Fruit fly (Drosophila melanogaster) whole organism, embryonic: ENCODE measurements around the gene Syx1A.

Experiments used
- Bgb ChIP-seq: fragments of 200-800 bp; sonication (Bioruptor generic); IDR thresholded peaks from 2 replicates; pipeline ENCODE4 v1.3.6; 2022; ENCODE audit warnings: missing biosample characterization, missing genetic modification characterization; ENCODE audit not compliant: partially characterized antibody
- CG11398 ChIP-seq: fragments of 200-800 bp; sonication (Bioruptor generic); optimal IDR thresholded peaks from 2 replicates; lab custom pipeline; 2016; ENCODE audit warnings: missing biosample characterization, missing genetic modification characterization
- CG11560 ChIP-seq: fragments of 200-800 bp; sonication (Bioruptor generic); IDR thresholded peaks from 3 replicates; pipeline ENCODE4 v1.3.6; 2022; ENCODE audit warnings: missing biosample characterization, missing genetic modification characterization
- CG12104 ChIP-seq: fragments of 200-800 bp; sonication (Bioruptor generic); optimal IDR thresholded peaks from 3 replicates; lab custom pipeline; 2016; ENCODE audit warnings: missing biosample characterization, missing genetic modification characterization
- CG12236 ChIP-seq: fragments of 200-800 bp; sonication (Bioruptor generic); optimal IDR thresholded peaks from 2 replicates; lab custom pipeline; 2016; ENCODE audit warnings: missing biosample characterization, missing genetic modification characterization
- CG1603 ChIP-seq: fragments of 200-800 bp; sonication (Bioruptor generic); optimal IDR thresholded peaks from 2 replicates; lab custom pipeline; 2019; ENCODE audit warnings: missing biosample characterization, mild to moderate bottlenecking, missing genetic modification characterization, moderate library complexity
- CG18011 ChIP-seq: fragments of 200-800 bp; sonication (Bioruptor generic); optimal IDR thresholded peaks from 2 replicates; lab custom pipeline; 2017; ENCODE audit warnings: missing biosample characterization, missing genetic modification characterization, mild to moderate bottlenecking, moderate library complexity, missing genotype
- CG34376 ChIP-seq: fragments of 200-800 bp; sonication (Bioruptor generic); optimal IDR thresholded peaks from 2 replicates; lab custom pipeline; 2018; ENCODE audit warnings: missing biosample characterization, mild to moderate bottlenecking, missing genetic modification characterization
- CG7839 ChIP-seq: fragments of 200-800 bp; sonication (Bioruptor generic); optimal IDR thresholded peaks from 3 replicates; lab custom pipeline; 2018; ENCODE audit warnings: missing biosample characterization, mild to moderate bottlenecking, missing genetic modification characterization, moderate library complexity
- CG8765 ChIP-seq: fragments of 200-800 bp; sonication (Bioruptor generic); IDR thresholded peaks from 2 replicates; pipeline ENCODE4 v1.3.6; 2022; ENCODE audit warnings: missing biosample characterization, missing genetic modification characterization
- CoRest ChIP-seq: fragments of 200-800 bp; sonication (Bioruptor generic); optimal IDR thresholded peaks from 3 replicates; lab custom pipeline; 2018; ENCODE audit warnings: missing biosample characterization, mild to moderate bottlenecking, missing genetic modification characterization, moderate library complexity
- ERR ChIP-seq: fragments of 200-800 bp; sonication (Bioruptor generic); optimal IDR thresholded peaks from 2 replicates; lab custom pipeline; 2016; ENCODE audit warnings: missing biosample characterization, missing genetic modification characterization
- Fer1 ChIP-seq: fragments of 200-800 bp; sonication (Bioruptor generic); optimal IDR thresholded peaks from 2 replicates; lab custom pipeline; 2017; ENCODE audit warnings: missing biosample characterization, mild to moderate bottlenecking, missing genetic modification characterization
- HLHmδ ChIP-seq: fragments of 200-800 bp; sonication (Bioruptor generic); optimal IDR thresholded peaks from 2 replicates; lab custom pipeline; 2018; ENCODE audit warnings: missing biosample characterization, mild to moderate bottlenecking, missing genetic modification characterization, moderate library complexity
- Hand ChIP-seq: fragments of 200-800 bp; sonication (Bioruptor generic); optimal IDR thresholded peaks from 2 replicates; lab custom pipeline; 2017; ENCODE audit warnings: mild to moderate bottlenecking, missing biosample characterization, missing genetic modification reagents, missing genetic modification characterization
- Hey ChIP-seq: fragments of 200-800 bp; sonication (Bioruptor generic); optimal IDR thresholded peaks from 3 replicates; lab custom pipeline; 2018; ENCODE audit warnings: missing biosample characterization, mild to moderate bottlenecking, missing genetic modification characterization
- HmgD ChIP-seq: fragments of 200-800 bp; sonication (Bioruptor generic); optimal IDR thresholded peaks from 3 replicates; lab custom pipeline; 2016; ENCODE audit warnings: missing biosample characterization, missing genetic modification characterization
- Hmr ChIP-seq: fragments of 200-800 bp; sonication (Bioruptor generic); optimal IDR thresholded peaks from 3 replicates; lab custom pipeline; 2017; ENCODE audit warnings: mild to moderate bottlenecking, missing biosample characterization, missing genetic modification reagents, missing genetic modification characterization
- MTF-1 ChIP-seq: fragments of 200-800 bp; sonication (Bioruptor generic); optimal IDR thresholded peaks from 2 replicates; lab custom pipeline; 2018; ENCODE audit warnings: missing biosample characterization, mild to moderate bottlenecking, missing genetic modification characterization, borderline replicate concordance
- Mad ChIP-seq: fragments of 200-800 bp; sonication (Bioruptor generic); optimal IDR thresholded peaks from 2 replicates; lab custom pipeline; 2016; ENCODE audit warnings: missing biosample characterization, missing genetic modification characterization
- Max ChIP-seq: fragments of 200-800 bp; sonication (Bioruptor generic); optimal IDR thresholded peaks from 2 replicates; lab custom pipeline; 2016; ENCODE audit warnings: missing biosample characterization, mild to moderate bottlenecking, missing genetic modification characterization
- NC2α ChIP-seq: fragments of 200-800 bp; sonication (Bioruptor generic); optimal IDR thresholded peaks from 2 replicates; lab custom pipeline; 2016; ENCODE audit warnings: missing biosample characterization, missing genetic modification characterization
- Optix ChIP-seq: fragments of 200-800 bp; sonication (Bioruptor generic); IDR thresholded peaks from 3 replicates; pipeline ENCODE4 v1.3.6; 2022; ENCODE audit warnings: missing biosample characterization, missing genetic modification characterization
- abd-A ChIP-seq: fragments of 200-800 bp; sonication (Bioruptor generic); optimal IDR thresholded peaks from 3 replicates; lab custom pipeline; 2019; ENCODE audit warnings: missing biosample characterization, mild to moderate bottlenecking, missing genetic modification characterization, moderate library complexity
- ato ChIP-seq: fragments of 200-800 bp; sonication (Bioruptor generic); IDR thresholded peaks from 2 replicates; pipeline ENCODE4 v1.3.6; 2022; ENCODE audit warnings: missing biosample characterization, missing genetic modification characterization; ENCODE audit not compliant: partially characterized antibody
- bcd ChIP-seq: fragments of 200-800 bp; sonication (Bioruptor generic); optimal IDR thresholded peaks from 2 replicates; lab custom pipeline; 2017; ENCODE audit warnings: missing biosample characterization, mild to moderate bottlenecking, missing genetic modification characterization
- cad ChIP-seq: fragments of >200 bp; optimal IDR thresholded peaks from 2 replicates; lab custom pipeline; 2017; ENCODE audit warnings: missing biosample characterization, missing genetic modification characterization
- danr ChIP-seq: fragments of 200-800 bp; sonication (Bioruptor generic); IDR thresholded peaks from 2 replicates; pipeline ENCODE4 v1.3.6; 2022; ENCODE audit warnings: missing biosample characterization, missing genetic modification characterization
- dm ChIP-seq: fragments of 200-800 bp; sonication (Bioruptor generic); optimal IDR thresholded peaks from 3 replicates; lab custom pipeline; 2016; ENCODE audit warnings: missing biosample characterization, missing genetic modification characterization
- dysf ChIP-seq: fragments of 200-800 bp; sonication (Bioruptor generic); IDR thresholded peaks from 3 replicates; pipeline ENCODE4 v1.3.6; 2022; ENCODE audit warnings: missing biosample characterization, missing genetic modification characterization
- ewg ChIP-seq: fragments of 200-800 bp; sonication (Bioruptor generic); optimal IDR thresholded peaks from 3 replicates; lab custom pipeline; 2017; ENCODE audit warnings: mild to moderate bottlenecking, missing biosample characterization, missing genetic modification reagents, missing genetic modification characterization
- fd102C ChIP-seq: fragments of 200-800 bp; sonication (Bioruptor generic); optimal IDR thresholded peaks from 2 replicates; lab custom pipeline; 2018; ENCODE audit warnings: missing biosample characterization, mild to moderate bottlenecking, missing genetic modification characterization, moderate library complexity
- fd96Cb ChIP-seq: fragments of 200-800 bp; sonication (Bioruptor generic); optimal IDR thresholded peaks from 2 replicates; lab custom pipeline; 2018; ENCODE audit warnings: missing biosample characterization, mild to moderate bottlenecking, missing genetic modification characterization, moderate library complexity
- fru ChIP-seq: fragments of >200 bp; optimal IDR thresholded peaks from 2 replicates; lab custom pipeline; 2017
- grau ChIP-seq: fragments of 200-800 bp; optimal IDR thresholded peaks from 3 replicates; lab custom pipeline; 2019; ENCODE audit warnings: missing biosample characterization, mild to moderate bottlenecking, missing genetic modification characterization, moderate library complexity
- grn ChIP-seq: fragments of 200-800 bp; sonication (Bioruptor generic); optimal IDR thresholded peaks from 3 replicates; lab custom pipeline; 2017; ENCODE audit warnings: missing biosample characterization, missing genetic modification characterization
- hkb ChIP-seq, 2 experiments: fragments of 200-800 bp in 1 of 2; fragments of >200 bp in 1 of 2; sonication (Bioruptor generic) in 1 of 2; IDR thresholded peaks in 1 of 2; optimal IDR thresholded peaks in 1 of 2; 2 replicates each; pipeline versions ENCODE4 v1.3.6 to Lab custom; 2017 to 2022; ENCODE audit warnings: missing biosample characterization in 1 of 2, missing genetic modification characterization in 1 of 2
- jigr1 ChIP-seq: fragments of 200-800 bp; sonication (Bioruptor generic); IDR thresholded peaks from 3 replicates; pipeline ENCODE4 v1.3.6; 2022; ENCODE audit warnings: missing biosample characterization, missing genetic modification characterization
- jing ChIP-seq: fragments of 200-800 bp; sonication (Bioruptor generic); optimal IDR thresholded peaks from 2 replicates; lab custom pipeline; 2018; ENCODE audit warnings: missing biosample characterization, mild to moderate bottlenecking, missing genetic modification characterization
- lab ChIP-seq: fragments of 200-800 bp; sonication (Bioruptor generic); optimal IDR thresholded peaks from 3 replicates; lab custom pipeline; 2017; ENCODE audit warnings: missing biosample characterization, missing genetic modification characterization, mild to moderate bottlenecking, moderate library complexity, missing genetic modification reagents
- lmd ChIP-seq: fragments of 200-800 bp; sonication (Bioruptor generic); IDR thresholded peaks from 2 replicates; pipeline ENCODE4 v1.3.6; 2022; ENCODE audit warnings: missing biosample characterization, missing genetic modification characterization
- mld ChIP-seq: fragments of 200-800 bp; sonication (Bioruptor generic); IDR thresholded peaks from 3 replicates; pipeline ENCODE4 v1.3.6; 2022; ENCODE audit warnings: missing biosample characterization, missing genetic modification characterization; ENCODE audit not compliant: partially characterized antibody
- pan ChIP-seq, 4 experiments: fragments of >200 bp in 3 of 4; fragments of 200-800 bp in 1 of 4; sonication (Bioruptor generic) in 1 of 4; optimal IDR thresholded peaks in 3 of 4; IDR thresholded peaks in 1 of 4; 2 replicates each; pipeline versions ENCODE4 v1.3.6 to Lab custom; 2017 to 2022; ENCODE audit warnings: missing biosample characterization in 2 of 4, missing genetic modification characterization in 2 of 4, mixed read lengths in 1 of 4
- peb ChIP-seq: fragments of 200-800 bp; sonication (Bioruptor generic); IDR thresholded peaks from 2 replicates; pipeline ENCODE4 v1.3.6; 2022; ENCODE audit warnings: missing biosample characterization, missing genetic modification characterization
- pum ChIP-seq: fragments of 200-800 bp; sonication (Bioruptor generic); optimal IDR thresholded peaks from 2 replicates; lab custom pipeline; 2016; ENCODE audit warnings: missing biosample characterization, missing genetic modification characterization
- pzg ChIP-seq: fragments of 200-800 bp; sonication (Bioruptor generic); optimal IDR thresholded peaks from 3 replicates; lab custom pipeline; 2018; ENCODE audit warnings: missing biosample characterization, mild to moderate bottlenecking, missing genetic modification characterization, moderate library complexity
- schlank ChIP-seq: fragments of 200-800 bp; sonication (Bioruptor generic); optimal IDR thresholded peaks from 2 replicates; lab custom pipeline; 2018; ENCODE audit warnings: missing biosample characterization, mild to moderate bottlenecking, missing genetic modification characterization
- sim ChIP-seq: fragments of 200-800 bp; sonication (Bioruptor generic); IDR thresholded peaks from 2 replicates; pipeline ENCODE4 v1.3.6; 2022; ENCODE audit warnings: missing biosample characterization, missing genetic modification characterization
- tna ChIP-seq: fragments of 200-800 bp; sonication (Bioruptor generic); IDR thresholded peaks from 2 replicates; pipeline ENCODE4 v1.3.6; 2022; ENCODE audit warnings: missing biosample characterization, missing genetic modification characterization; ENCODE audit not compliant: partially characterized antibody
- vfl ChIP-seq: fragments of 200-800 bp; sonication (Bioruptor generic); optimal IDR thresholded peaks from 2 replicates; lab custom pipeline; 2016; ENCODE audit warnings: missing biosample characterization, missing genetic modification characterization
- zfh1 ChIP-seq: fragments of 200-800 bp; sonication (Bioruptor generic); IDR thresholded peaks from 3 replicates; pipeline ENCODE4 v1.3.6; 2022; ENCODE audit warnings: missing biosample characterization, missing genetic modification characterization

The Syx1A gene

dm6 chr3R:24093430-24093829 is 12.1 kb downstream of the Syx1A start (continued):
- TF ChIP-seq jing (no peak), Max (GFP tag; lab: Kevin White, UChicago) (no peak), HLHmδ (GFP tag; lab: Kevin White, UChicago) (no peak), fd96Cb (tag; lab: Kevin White, UChicago) (no peak), grn (no peak), CG11398 (GFP tag; lab: Kevin White, UChicago) (no peak), Optix (GFP tag; lab: Robert Waterston, UW) (no peak), Mad (GFP tag; lab: Kevin White, UChicago) (no peak), sim (GFP tag; lab: Robert Waterston, UW) (no peak), Fer1 (peak; percentile 26), danr (no peak), ato (GFP tag; lab: Robert Waterston, UW) (no peak), zfh1 (GFP tag; lab: Robert Waterston, UW) (no peak), CoRest (tag; lab: Kevin White, UChicago) (peak; percentile 49), CG7839 (tag; lab: Kevin White, UChicago) (peak; percentile 43), bcd (GFP tag; lab: Kevin White, UChicago) (no peak), jigr1 (no peak), dysf (peak; percentile 45; the same call in 1 of the 3 replicates), cad (GFP tag; lab: Kevin White, UChicago) (no peak), fru (lab: Kevin White, UChicago) (no peak), ERR (no peak), CG11560 (tag; lab: Robert Waterston, UW) (no peak), Hand (GFP tag; lab: Kevin White, UChicago) (peak; percentile 38), fd102C (GFP tag; lab: Kevin White, UChicago) (no peak), abd-A (tag; lab: Kevin White, UChicago) (no peak), schlank (no peak), CG18011 (GFP tag; lab: Kevin White, UChicago) (no peak), MTF-1 (GFP tag; lab: Kevin White, UChicago) (no peak), Hmr (GFP tag; lab: Kevin White, UChicago) (peak; percentile 40), peb (GFP tag; lab: Robert Waterston, UW) (no peak), lmd (GFP tag; lab: Robert Waterston, UW) (no peak), CG1603 (no peak), hkb (optimal IDR thresholded peaks at IDR 0.05; lab: Kevin White, UChicago) (no peak), hkb (GFP tag; IDR thresholded peaks at IDR 0.05; lab: Robert Waterston, UW) (no peak), NC2α (GFP tag; lab: Kevin White, UChicago) (no peak), mld (GFP tag; lab: Robert Waterston, UW) (no peak), pan (optimal IDR thresholded peaks at IDR 0.05; lab: Kevin White, UChicago) (no peak), pan (GFP tag; optimal IDR thresholded peaks at IDR 0.05 in 1 of 2, IDR thresholded peaks at IDR 0.05 in 1 of 2) (no peak), dm (no peak), CG8765 (GFP tag; lab: Robert Waterston, UW) (no peak), lab (GFP tag; lab: Kevin White, UChicago) (peak; percentile 16), Bgb (GFP tag; lab: Robert Waterston, UW) (no peak), CG34376 (no peak), HmgD (GFP tag; lab: Kevin White, UChicago) (no peak), Hey (tag; lab: Kevin White, UChicago) (no peak), CG12236 (GFP tag; lab: Kevin White, UChicago) (no peak), tna (GFP tag; lab: Robert Waterston, UW) (no peak), vfl (no peak), CG12104 (peak; percentile 7), pzg (GFP tag; lab: Kevin White, UChicago) (no peak), pum (no peak), grau (peak; percentile 63), ewg (GFP tag; lab: Kevin White, UChicago) (no peak)
